Fruit fly (Drosophila melanogaster) whole organism, embryonic: ENCODE results near the gene fzy.
A peak's percentile ranks its signal among the peaks of the same experiment; 100 is the strongest.

ENCODE experiments used
- CG1024 ChIP-seq: fragments of 200-800 bp; sonication (Bioruptor generic); IDR thresholded peaks from 2 replicates; pipeline ENCODE4 v1.3.6; 2022; ENCODE audit warnings: missing biosample characterization, missing genetic modification characterization
- CG10543 ChIP-seq: fragments of 200-800 bp; sonication (Bioruptor generic); optimal IDR thresholded peaks from 3 replicates; lab custom pipeline; 2017; ENCODE audit warnings: missing biosample characterization, mild to moderate bottlenecking, missing genetic modification characterization, moderate library complexity
- CG10565 ChIP-seq: fragments of 200-800 bp; sonication (Bioruptor generic); optimal IDR thresholded peaks from 3 replicates; lab custom pipeline; 2016; ENCODE audit warnings: missing biosample characterization, mild to moderate bottlenecking, missing genetic modification characterization
- CG10654 ChIP-seq: fragments of 200-800 bp; sonication (Bioruptor generic); optimal IDR thresholded peaks from 2 replicates; lab custom pipeline; 2016; ENCODE audit warnings: missing biosample characterization, missing genetic modification characterization
- CG11695 ChIP-seq: fragments of 200-800 bp; sonication (Bioruptor generic); IDR thresholded peaks from 3 replicates; pipeline ENCODE4 v1.3.6; 2022; ENCODE audit warnings: missing biosample characterization, missing genetic modification characterization
- CG12071 ChIP-seq: fragments of 200-800 bp; sonication (Bioruptor generic); optimal IDR thresholded peaks from 3 replicates; lab custom pipeline; 2018; ENCODE audit warnings: missing biosample characterization, mild to moderate bottlenecking, missing genetic modification characterization
- CG12942 ChIP-seq: fragments of 200-800 bp; sonication (Bioruptor generic); optimal IDR thresholded peaks from 3 replicates; lab custom pipeline; 2016; ENCODE audit warnings: missing biosample characterization, missing genetic modification characterization
- CG13123 ChIP-seq: fragments of 200-800 bp; sonication (Bioruptor generic); optimal IDR thresholded peaks from 2 replicates; lab custom pipeline; 2016; ENCODE audit warnings: missing biosample characterization, missing genetic modification characterization
- CG13894 ChIP-seq: fragments of 200-800 bp; sonication (Bioruptor generic); optimal IDR thresholded peaks from 3 replicates; lab custom pipeline; 2018; ENCODE audit warnings: missing biosample characterization, mild to moderate bottlenecking, missing genetic modification characterization, moderate library complexity
- CG15269 ChIP-seq: fragments of 200-800 bp; sonication (Bioruptor generic); optimal IDR thresholded peaks from 2 replicates; lab custom pipeline; 2018; ENCODE audit warnings: missing biosample characterization, mild to moderate bottlenecking, missing genetic modification characterization, moderate library complexity
- CG15479 ChIP-seq: fragments of 200-800 bp; sonication (Bioruptor generic); optimal IDR thresholded peaks from 3 replicates; lab custom pipeline; 2019; ENCODE audit warnings: missing biosample characterization, mild to moderate bottlenecking, missing genetic modification characterization, moderate library complexity
- CG1603 ChIP-seq: fragments of 200-800 bp; sonication (Bioruptor generic); optimal IDR thresholded peaks from 2 replicates; lab custom pipeline; 2019; ENCODE audit warnings: missing biosample characterization, mild to moderate bottlenecking, missing genetic modification characterization, moderate library complexity
- CG16863 ChIP-seq: fragments of 200-800 bp; sonication (Bioruptor generic); optimal IDR thresholded peaks from 3 replicates; lab custom pipeline; 2016; ENCODE audit warnings: missing biosample characterization, missing genetic modification characterization
- CG18011 ChIP-seq: fragments of 200-800 bp; sonication (Bioruptor generic); optimal IDR thresholded peaks from 2 replicates; lab custom pipeline; 2017; ENCODE audit warnings: missing biosample characterization, missing genetic modification characterization, mild to moderate bottlenecking, moderate library complexity, missing genotype
- CG2889 ChIP-seq: fragments of 200-800 bp; sonication (Bioruptor generic); IDR thresholded peaks from 3 replicates; pipeline ENCODE4 v1.3.6; 2022; ENCODE audit warnings: missing biosample characterization, missing genetic modification characterization
- CG4328 ChIP-seq: fragments of 200-800 bp; sonication (Bioruptor generic); optimal IDR thresholded peaks from 3 replicates; lab custom pipeline; 2017; ENCODE audit warnings: missing biosample characterization, missing genetic modification reagents, missing genetic modification characterization
- CG6254 ChIP-seq: fragments of 200-800 bp; sonication (Bioruptor generic); optimal IDR thresholded peaks from 3 replicates; lab custom pipeline; 2017; ENCODE audit warnings: mild to moderate bottlenecking, missing biosample characterization, missing genetic modification reagents, missing genetic modification characterization
- CG6765 ChIP-seq: fragments of 200-800 bp; sonication (Bioruptor generic); optimal IDR thresholded peaks from 3 replicates; lab custom pipeline; 2017; ENCODE audit warnings: missing biosample characterization, mild to moderate bottlenecking, missing genetic modification characterization
- CG6813 ChIP-seq: fragments of 200-800 bp; sonication (Bioruptor generic); optimal IDR thresholded peaks from 2 replicates; lab custom pipeline; 2017; ENCODE audit warnings: missing biosample characterization, missing genetic modification characterization, mild to moderate bottlenecking, moderate library complexity, missing genetic modification reagents
- CG7357 ChIP-seq: fragments of 200-800 bp; sonication (Bioruptor generic); IDR thresholded peaks from 3 replicates; pipeline ENCODE4 v1.3.6; 2022; ENCODE audit warnings: missing biosample characterization, missing genetic modification characterization
- CG7839 ChIP-seq: fragments of 200-800 bp; sonication (Bioruptor generic); optimal IDR thresholded peaks from 3 replicates; lab custom pipeline; 2018; ENCODE audit warnings: missing biosample characterization, mild to moderate bottlenecking, missing genetic modification characterization, moderate library complexity
- CG8924 ChIP-seq: fragments of 200-800 bp; optimal IDR thresholded peaks from 3 replicates; lab custom pipeline; 2019; ENCODE audit warnings: missing biosample characterization, mild to moderate bottlenecking, missing genetic modification characterization, moderate library complexity
- CG9817 ChIP-seq: fragments of 200-800 bp; sonication (Bioruptor generic); optimal IDR thresholded peaks from 2 replicates; lab custom pipeline; 2018; ENCODE audit warnings: missing biosample characterization, mild to moderate bottlenecking, missing genetic modification characterization, moderate library complexity
- Camta ChIP-seq: fragments of 200-800 bp; sonication (Bioruptor generic); optimal IDR thresholded peaks from 2 replicates; lab custom pipeline; 2016; ENCODE audit warnings: missing biosample characterization, missing genetic modification characterization
- Dad ChIP-seq: fragments of 200-800 bp; sonication (Bioruptor generic); optimal IDR thresholded peaks from 3 replicates; lab custom pipeline; 2016; ENCODE audit warnings: missing biosample characterization, missing genetic modification characterization
- Drgx ChIP-seq: fragments of 200-800 bp; sonication (Bioruptor generic); IDR thresholded peaks from 2 replicates; pipeline ENCODE4 v1.3.6; 2022; ENCODE audit warnings: missing biosample characterization, missing genetic modification characterization
- Ets97D ChIP-seq: fragments of 200-800 bp; sonication (Bioruptor generic); optimal IDR thresholded peaks from 3 replicates; lab custom pipeline; 2016; ENCODE audit warnings: missing biosample characterization, missing genetic modification characterization
- HHEX ChIP-seq: fragments of 200-800 bp; sonication (Bioruptor generic); optimal IDR thresholded peaks from 3 replicates; lab custom pipeline; 2017; ENCODE audit warnings: missing biosample characterization, mild to moderate bottlenecking, missing genetic modification characterization, missing genetic modification reagents
- Hmx ChIP-seq: fragments of 200-800 bp; sonication (Bioruptor generic); optimal IDR thresholded peaks from 2 replicates; lab custom pipeline; 2016; ENCODE audit warnings: missing biosample characterization, missing genetic modification characterization
- Hsf ChIP-seq: fragments of 200-800 bp; sonication (Bioruptor generic); optimal IDR thresholded peaks from 3 replicates; lab custom pipeline; 2016; ENCODE audit warnings: missing biosample characterization, missing genetic modification characterization
- Mad ChIP-seq: fragments of 200-800 bp; sonication (Bioruptor generic); optimal IDR thresholded peaks from 2 replicates; lab custom pipeline; 2016; ENCODE audit warnings: missing biosample characterization, missing genetic modification characterization
- PHDP ChIP-seq: fragments of 200-800 bp; sonication (Bioruptor generic); optimal IDR thresholded peaks from 3 replicates; lab custom pipeline; 2018; ENCODE audit warnings: missing biosample characterization, mild to moderate bottlenecking, missing genetic modification characterization, moderate library complexity
- TFAM ChIP-seq: fragments of 200-800 bp; sonication (Bioruptor generic); optimal IDR thresholded peaks from 2 replicates; lab custom pipeline; 2017; ENCODE audit warnings: missing biosample characterization, missing genetic modification characterization, inconsistent platforms
- Usf ChIP-seq: fragments of 200-800 bp; sonication (Bioruptor generic); optimal IDR thresholded peaks from 2 replicates; lab custom pipeline; 2017; ENCODE audit warnings: missing genotype, missing biosample characterization, missing genetic modification characterization
- ash1 ChIP-seq: fragments of 200-800 bp; sonication (Bioruptor generic); optimal IDR thresholded peaks from 2 replicates; lab custom pipeline; 2018; ENCODE audit warnings: missing biosample characterization, mild to moderate bottlenecking, missing genetic modification characterization
- danr ChIP-seq: fragments of 200-800 bp; sonication (Bioruptor generic); IDR thresholded peaks from 2 replicates; pipeline ENCODE4 v1.3.6; 2022; ENCODE audit warnings: missing biosample characterization, missing genetic modification characterization
- emc ChIP-seq: fragments of 200-800 bp; sonication (Bioruptor generic); optimal IDR thresholded peaks from 2 replicates; lab custom pipeline; 2016; ENCODE audit warnings: missing biosample characterization, missing genetic modification characterization
- gce ChIP-seq: fragments of 200-800 bp; sonication (Bioruptor generic); IDR thresholded peaks from 3 replicates; pipeline ENCODE4 v1.3.6; 2022; ENCODE audit warnings: missing biosample characterization, missing genetic modification characterization
- gcm ChIP-seq: fragments of 200-800 bp; sonication (Bioruptor generic); optimal IDR thresholded peaks from 2 replicates; lab custom pipeline; 2019; ENCODE audit warnings: missing biosample characterization, mild to moderate bottlenecking, missing genetic modification characterization, moderate library complexity
- mirr ChIP-seq: fragments of 200-800 bp; sonication (Bioruptor generic); optimal IDR thresholded peaks from 3 replicates; lab custom pipeline; 2018; ENCODE audit warnings: missing biosample characterization, mild to moderate bottlenecking, missing genetic modification characterization
- nom ChIP-seq: fragments of 200-800 bp; sonication (Bioruptor generic); optimal IDR thresholded peaks from 2 replicates; lab custom pipeline; 2017; ENCODE audit warnings: missing biosample characterization, missing genetic modification characterization, mild to moderate bottlenecking, moderate library complexity, missing genetic modification reagents
- onecut ChIP-seq: fragments of 200-800 bp; sonication (Bioruptor generic); IDR thresholded peaks from 2 replicates; pipeline ENCODE4 v1.3.6; 2022; ENCODE audit warnings: missing biosample characterization, missing genetic modification characterization
- org-1 ChIP-seq: fragments of 200-800 bp; sonication (Bioruptor generic); optimal IDR thresholded peaks from 2 replicates; lab custom pipeline; 2017; ENCODE audit warnings: missing biosample characterization, missing genetic modification characterization
- pb ChIP-seq: fragments of 200-800 bp; sonication (Bioruptor generic); optimal IDR thresholded peaks from 3 replicates; lab custom pipeline; 2016; ENCODE audit warnings: missing biosample characterization, missing genetic modification characterization
- repo ChIP-seq: fragments of 200-800 bp; sonication (Bioruptor generic); optimal IDR thresholded peaks from 2 replicates; lab custom pipeline; 2016; ENCODE audit warnings: missing biosample characterization, missing genetic modification characterization
- tin ChIP-seq: fragments of 200-800 bp; sonication (Bioruptor generic); optimal IDR thresholded peaks from 3 replicates; lab custom pipeline; 2016; ENCODE audit warnings: missing biosample characterization, missing genetic modification characterization
- trh ChIP-seq: fragments of 200-800 bp; sonication (Bioruptor generic); optimal IDR thresholded peaks from 2 replicates; lab custom pipeline; 2016; ENCODE audit warnings: missing biosample characterization, missing genetic modification characterization
- tx ChIP-seq: fragments of 200-800 bp; sonication (Bioruptor generic); optimal IDR thresholded peaks from 2 replicates; lab custom pipeline; 2016; ENCODE audit warnings: missing biosample characterization, missing genetic modification characterization
- unpg ChIP-seq: fragments of 200-800 bp; sonication (Bioruptor generic); optimal IDR thresholded peaks from 3 replicates; lab custom pipeline; 2018; ENCODE audit warnings: missing biosample characterization, mild to moderate bottlenecking, missing genetic modification characterization, moderate library complexity
- vfl ChIP-seq: fragments of 200-800 bp; sonication (Bioruptor generic); optimal IDR thresholded peaks from 2 replicates; lab custom pipeline; 2016; ENCODE audit warnings: missing biosample characterization, missing genetic modification characterization

Gene fzy

DNA sequence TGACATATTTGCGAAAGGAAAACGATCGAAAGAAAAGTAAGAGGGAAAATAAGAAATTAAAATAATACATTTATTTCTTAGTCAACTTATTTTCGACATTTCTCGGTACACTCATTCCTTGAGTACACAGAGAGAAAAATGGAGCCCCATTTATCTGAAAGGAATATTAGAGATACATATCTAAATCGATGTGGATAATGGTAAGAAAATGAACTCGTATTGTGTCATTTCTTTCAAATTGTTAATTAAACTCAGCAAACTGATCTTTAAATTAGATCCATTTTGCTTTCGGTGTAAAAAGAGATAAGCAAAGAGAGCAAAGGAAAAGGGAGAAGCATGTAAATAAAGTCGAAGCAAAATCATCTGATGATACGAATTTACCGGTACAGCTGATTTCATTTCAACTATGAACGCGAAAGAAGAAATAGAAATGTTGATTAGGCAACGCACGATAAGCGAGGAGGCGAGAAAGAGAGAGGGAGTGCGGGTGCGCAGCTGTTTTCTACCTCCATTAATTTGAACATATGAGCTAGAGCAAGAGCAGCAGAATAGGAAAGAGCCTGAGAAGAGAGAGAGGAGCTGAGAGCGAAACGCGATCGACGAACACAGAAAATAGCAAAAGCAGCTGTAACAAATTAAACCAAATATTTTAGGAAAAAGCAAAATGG lies 24.9 kb upstream of the fzy start (continued):
- TF ChIP-seq CG1603 (peak; percentile 94), CG13894 (tag; lab: Kevin White, UChicago) (peak; percentile 76), unpg (peak; percentile 94), CG15479 (GFP tag; lab: Kevin White, UChicago) (peak; percentile 77), TFAM (GFP tag; lab: Kevin White, UChicago) (peak; percentile 63), Drgx (GFP tag; lab: Robert Waterston, UW) (no peak), Ets97D (peak; percentile 41), CG4328 (GFP tag; lab: Kevin White, UChicago) (no peak), CG18011 (GFP tag; lab: Kevin White, UChicago) (peak; percentile 71), CG12071 (GFP tag; lab: Kevin White, UChicago) (peak; percentile 90), onecut (GFP tag; lab: Robert Waterston, UW) (peak; percentile 73), CG10565 (GFP tag; lab: Kevin White, UChicago) (no peak), org-1 (GFP tag; lab: Kevin White, UChicago) (peak; percentile 69), CG10654 (GFP tag; lab: Kevin White, UChicago) (peak; percentile 88), CG6254 (peak; percentile 80), gce (GFP tag; lab: Robert Waterston, UW) (no peak), Usf (GFP tag; lab: Kevin White, UChicago) (peak; percentile 74), PHDP (tag; lab: Kevin White, UChicago) (peak; percentile 92), CG10543 (GFP tag; lab: Kevin White, UChicago) (peak; percentile 24), Mad (GFP tag; lab: Kevin White, UChicago) (peak; percentile 85), repo (peak; percentile 67), CG15269 (tag; lab: Kevin White, UChicago) (peak; percentile 91), CG9817 (tag; lab: Kevin White, UChicago) (peak; percentile 82), mirr (GFP tag; lab: Kevin White, UChicago) (peak; percentile 48), CG1024 (GFP tag; lab: Robert Waterston, UW) (no peak), CG16863 (GFP tag; lab: Kevin White, UChicago) (peak; percentile 82), CG7357 (GFP tag; lab: Robert Waterston, UW) (peak; percentile 83), CG6813 (GFP tag; lab: Kevin White, UChicago) (peak; percentile 80), CG11695 (GFP tag; lab: Robert Waterston, UW) (no peak), ash1 (GFP tag; lab: Kevin White, UChicago) (peak; percentile 21), CG2889 (GFP tag; lab: Robert Waterston, UW) (no peak), CG7839 (tag; lab: Kevin White, UChicago) (peak; percentile 92), vfl (peak; percentile 79), trh (peak; percentile 74), HHEX (GFP tag; lab: Kevin White, UChicago) (peak; percentile 87), nom (GFP tag; lab: Kevin White, UChicago) (peak; percentile 12), CG6765 (GFP tag; lab: Kevin White, UChicago) (peak; percentile 15), Hmx (peak; percentile 22), emc (peak; percentile 73), tx (GFP tag; lab: Kevin White, UChicago) (peak; percentile 84), pb (GFP tag; lab: Kevin White, UChicago) (peak; percentile 70), gcm (GFP tag; lab: Kevin White, UChicago) (peak; percentile 82), CG8924 (tag; lab: Kevin White, UChicago) (peak; percentile 84), Hsf (GFP tag; lab: Kevin White, UChicago) (peak; percentile 91), Camta (GFP tag; lab: Kevin White, UChicago) (peak; percentile 81), Dad (peak; percentile 71), tin (GFP tag; lab: Kevin White, UChicago) (peak; percentile 77), CG13123 (peak; percentile 73), CG12942 (peak; percentile 81), danr (GFP tag; lab: Robert Waterston, UW) (no peak)
